Worm (Caenorhabditis elegans) whole organism, young adult: ENCODE results near the gene Y39A1A.24.
A peak's percentile ranks its signal among the peaks of the same experiment; 100 is the strongest.

Experiments used
- B0019.2 ChIP-seq: fragments of 200-800 bp; sonication (Bioruptor generic); conservative IDR thresholded peaks from 2 replicates; pipeline ENCODE4 v1.3.6; 2022; ENCODE audit warnings: missing genetic modification reagents, missing genetic modification characterization, missing compliant biosample characterization
- B0261.1 ChIP-seq: sonication (generic microtip); optimal IDR thresholded peaks from 2 replicates; lab custom pipeline; 2016; ENCODE audit warnings: mild to moderate bottlenecking, missing genetic modification characterization, moderate library complexity, missing compliant biosample characterization
- B0336.3 ChIP-seq: fragments of 200-800 bp; sonication (Bioruptor generic); IDR thresholded peaks from 2 replicates; pipeline ENCODE4 v1.3.6; 2022; ENCODE audit warnings: missing genetic modification characterization, missing compliant biosample characterization
- D2030.7 ChIP-seq: fragments of 200-800 bp; sonication (Bioruptor generic); IDR thresholded peaks from 2 replicates; pipeline ENCODE4 v1.3.6; 2022; ENCODE audit warnings: missing genetic modification reagents, missing genetic modification characterization, missing compliant biosample characterization
- F52B5.7 ChIP-seq: sonication (generic microtip); optimal IDR thresholded peaks from 2 replicates; lab custom pipeline; 2016; ENCODE audit warnings: mild to moderate bottlenecking, missing genetic modification characterization, missing compliant biosample characterization
- F57C9.4 ChIP-seq: sonication (generic microtip); optimal IDR thresholded peaks from 2 replicates; lab custom pipeline; 2017; ENCODE audit warnings: mild to moderate bottlenecking, missing genetic modification characterization, missing compliant biosample characterization
- K12H6.12 ChIP-seq: fragments of 200-800 bp; sonication (Bioruptor generic); optimal IDR thresholded peaks from 2 replicates; lab custom pipeline; 2018; ENCODE audit warnings: mild to moderate bottlenecking, missing genetic modification characterization, missing compliant biosample characterization
- T26A5.8 ChIP-seq: sonication (generic microtip); optimal IDR thresholded peaks from 2 replicates; lab custom pipeline; 2016; ENCODE audit warnings: missing genetic modification characterization, missing compliant biosample characterization
- Y53F4B.3 ChIP-seq: fragments of 200-800 bp; sonication (Bioruptor generic); IDR thresholded peaks from 2 replicates; pipeline ENCODE4 v1.3.6; 2022; ENCODE audit warnings: missing genetic modification reagents, missing genetic modification characterization, missing compliant biosample characterization
- Y53G8AR.9 ChIP-seq: fragments of 200-800 bp; sonication (Bioruptor generic); conservative IDR thresholded peaks from 2 replicates; pipeline ENCODE4 v1.3.6; 2022; ENCODE audit warnings: missing genetic modification reagents, missing genetic modification characterization, missing compliant biosample characterization
- Y67H2A.10 ChIP-seq: fragments of 200-800 bp; sonication (Bioruptor generic); conservative IDR thresholded peaks from 2 replicates; pipeline ENCODE4 v1.3.6; 2022; ENCODE audit warnings: missing genetic modification reagents, missing genetic modification characterization, missing compliant biosample characterization
- akir-1 ChIP-seq: fragments of 200-800 bp; sonication (Bioruptor generic); optimal IDR thresholded peaks from 2 replicates; lab custom pipeline; 2018; ENCODE audit warnings: mild to moderate bottlenecking, missing genetic modification characterization, moderate library complexity, missing compliant biosample characterization
- ama-1 ChIP-seq, 3 experiments: fragments of 150-350 bp in 1 of 3; sonication (generic microtip) in 2 of 3; optimal IDR thresholded peaks; 2 replicates each; lab custom pipeline; 2014 to 2018; ENCODE audit warnings: missing biosample characterization in 2 of 3, missing genetic modification characterization in 2 of 3, missing genetic modification reagents in 2 of 3
- aptf-2 ChIP-seq: fragments of 200-800 bp; sonication (Bioruptor generic); conservative IDR thresholded peaks from 2 replicates; pipeline ENCODE4 v1.3.6; 2022; ENCODE audit warnings: missing genetic modification reagents, missing genetic modification characterization, missing compliant biosample characterization
- attf-5 ChIP-seq: fragments of 200-800 bp; sonication (Bioruptor generic); optimal IDR thresholded peaks from 2 replicates; lab custom pipeline; 2018; ENCODE audit warnings: mild to moderate bottlenecking, missing genetic modification characterization, missing compliant biosample characterization
- attf-6 ChIP-seq: fragments of 200-800 bp; sonication (Bioruptor generic); IDR thresholded peaks from 2 replicates; pipeline ENCODE4 v1.3.6; 2022; ENCODE audit warnings: missing genetic modification reagents, missing genetic modification characterization, missing compliant biosample characterization
- ccch-3 ChIP-seq: fragments of 200-800 bp; sonication (Bioruptor generic); optimal IDR thresholded peaks from 2 replicates; lab custom pipeline; 2018; ENCODE audit warnings: mild to moderate bottlenecking, missing genetic modification characterization, missing compliant biosample characterization
- ceh-100 ChIP-seq: fragments of 200-800 bp; sonication (Bioruptor generic); IDR thresholded peaks from 2 replicates; pipeline ENCODE4 v1.3.6; 2022; ENCODE audit warnings: missing genetic modification reagents, missing genetic modification characterization, missing compliant biosample characterization
- ceh-27 ChIP-seq: fragments of 200-800 bp; sonication (Bioruptor generic); optimal IDR thresholded peaks from 2 replicates; lab custom pipeline; 2018; ENCODE audit warnings: mild to moderate bottlenecking, missing genetic modification characterization, moderate library complexity, missing compliant biosample characterization
- ceh-58 ChIP-seq: fragments of 200-800 bp; sonication (Bioruptor generic); IDR thresholded peaks from 2 replicates; pipeline ENCODE4 v1.3.6; 2022; ENCODE audit warnings: missing genetic modification characterization, missing compliant biosample characterization
- chd-7 ChIP-seq: sonication (generic microtip); optimal IDR thresholded peaks from 2 replicates; lab custom pipeline; 2016; ENCODE audit warnings: mild to moderate bottlenecking, missing genetic modification characterization, moderate library complexity, missing compliant biosample characterization
- die-1 ChIP-seq: sonication (generic microtip); optimal IDR thresholded peaks from 2 replicates; lab custom pipeline; 2016; ENCODE audit warnings: missing genotype, mild to moderate bottlenecking, missing genetic modification characterization, missing compliant biosample characterization
- egrh-3 ChIP-seq: fragments of 200-800 bp; sonication (Bioruptor generic); IDR thresholded peaks from 2 replicates; pipeline ENCODE4 v1.3.6; 2022; ENCODE audit warnings: missing genetic modification reagents, missing genetic modification characterization, missing compliant biosample characterization
- ets-4 ChIP-seq: fragments of 200-800 bp; sonication (Bioruptor generic); optimal IDR thresholded peaks from 2 replicates; lab custom pipeline; 2018; ENCODE audit warnings: mild to moderate bottlenecking, missing genetic modification characterization, missing compliant biosample characterization
- hlh-12 ChIP-seq: sonication (generic microtip); optimal IDR thresholded peaks from 2 replicates; lab custom pipeline; 2016; ENCODE audit warnings: missing genetic modification characterization, missing compliant biosample characterization
- hmg-1.2 ChIP-seq: fragments of 200-800 bp; sonication (Bioruptor generic); IDR thresholded peaks from 2 replicates; pipeline ENCODE4 v1.3.6; 2022; ENCODE audit warnings: missing genetic modification reagents, missing genetic modification characterization, missing compliant biosample characterization
- hmg-20 ChIP-seq: fragments of 200-800 bp; sonication (Bioruptor generic); IDR thresholded peaks from 2 replicates; pipeline ENCODE4 v1.3.6; 2022; ENCODE audit warnings: missing genetic modification reagents, missing genetic modification characterization, missing compliant biosample characterization
- hrde-1 ChIP-seq: sonication (generic microtip); optimal IDR thresholded peaks from 2 replicates; lab custom pipeline; 2016; ENCODE audit warnings: missing genetic modification characterization, mild to moderate bottlenecking, missing compliant biosample characterization, moderate library complexity, missing genotype, missing genetic modification reagents, borderline replicate concordance
- lag-1 ChIP-seq: fragments of 200-800 bp; sonication (Bioruptor generic); IDR thresholded peaks from 2 replicates; pipeline ENCODE4 v1.3.6; 2022; ENCODE audit warnings: missing genetic modification reagents, missing genetic modification characterization, missing compliant biosample characterization
- let-607 ChIP-seq, 2 experiments: fragments of 200-800 bp in 1 of 2; sonication (Bioruptor generic) in 1 of 2; sonication (generic microtip) in 1 of 2; optimal IDR thresholded peaks; 2 replicates each; lab custom pipeline; 2016 to 2018; ENCODE audit warnings: mild to moderate bottlenecking in 2 of 2, missing compliant biosample characterization in 2 of 2, missing genetic modification characterization in 2 of 2, moderate library complexity in 2 of 2, missing genotype in 1 of 2
- lin-26 ChIP-seq: fragments of 200-800 bp; sonication (Bioruptor generic); IDR thresholded peaks from 2 replicates; pipeline ENCODE4 v1.3.6; 2022; ENCODE audit warnings: missing genetic modification reagents, missing genetic modification characterization, missing compliant biosample characterization
- lin-40 ChIP-seq: sonication (generic microtip); optimal IDR thresholded peaks from 2 replicates; lab custom pipeline; 2016; ENCODE audit warnings: missing genetic modification characterization, mild to moderate bottlenecking, missing compliant biosample characterization, missing genotype, missing genetic modification reagents
- lin-54 ChIP-seq: fragments of 200-800 bp; sonication (Bioruptor generic); optimal IDR thresholded peaks from 2 replicates; lab custom pipeline; 2018; ENCODE audit warnings: mild to moderate bottlenecking, missing genetic modification characterization, missing compliant biosample characterization
- lir-1 ChIP-seq: fragments of 200-800 bp; sonication (Bioruptor generic); conservative IDR thresholded peaks from 2 replicates; pipeline ENCODE4 v1.3.6; 2022; ENCODE audit warnings: missing genetic modification reagents, missing genetic modification characterization, missing compliant biosample characterization
- madf-10 ChIP-seq: sonication (generic microtip); optimal IDR thresholded peaks from 2 replicates; lab custom pipeline; 2016; ENCODE audit warnings: mild to moderate bottlenecking, missing genetic modification characterization, missing compliant biosample characterization
- madf-8 ChIP-seq: fragments of 200-800 bp; sonication (Bioruptor generic); conservative IDR thresholded peaks from 2 replicates; pipeline ENCODE4 v1.3.6; 2022; ENCODE audit warnings: missing genetic modification reagents, missing genetic modification characterization, missing compliant biosample characterization
- mcd-1 ChIP-seq: fragments of 200-800 bp; sonication (Bioruptor generic); IDR thresholded peaks from 2 replicates; pipeline ENCODE4 v1.3.6; 2022; ENCODE audit warnings: missing genetic modification reagents, missing genetic modification characterization, missing compliant biosample characterization
- nfya-1 ChIP-seq: sonication (generic microtip); optimal IDR thresholded peaks from 2 replicates; lab custom pipeline; 2017; ENCODE audit warnings: antibody characterized with exemption, missing compliant biosample characterization, missing genetic modification characterization, borderline replicate concordance; ENCODE audit not compliant: insufficient read depth
- nhr-179 ChIP-seq: sonication (generic microtip); optimal IDR thresholded peaks from 2 replicates; lab custom pipeline; 2016; ENCODE audit warnings: mild to moderate bottlenecking, missing genetic modification characterization, missing compliant biosample characterization
- pha-4 ChIP-seq: fragments of 150-350 bp; sonication (generic microtip); optimal IDR thresholded peaks from 2 replicates; lab custom pipeline; 2014; ENCODE audit warnings: missing biosample characterization, missing genetic modification reagents, missing genetic modification characterization
- repo-1 ChIP-seq: sonication (generic microtip); optimal IDR thresholded peaks from 2 replicates; lab custom pipeline; 2017; ENCODE audit warnings: mild to moderate bottlenecking, missing genetic modification characterization, missing compliant biosample characterization
- sdz-38 ChIP-seq: sonication (generic microtip); optimal IDR thresholded peaks from 2 replicates; lab custom pipeline; 2016; ENCODE audit warnings: missing genotype, missing genetic modification characterization, missing compliant biosample characterization
- snpc-1.3 ChIP-seq: sonication (generic microtip); optimal IDR thresholded peaks from 2 replicates; lab custom pipeline; 2017; ENCODE audit warnings: missing genetic modification characterization, mild to moderate bottlenecking, missing compliant biosample characterization, antibody characterized with exemption, moderate library complexity, missing genotype, missing genetic modification reagents; ENCODE audit not compliant: insufficient read depth
- snpc-3.4 ChIP-seq: sonication (generic microtip); optimal IDR thresholded peaks from 2 replicates; lab custom pipeline; 2017; ENCODE audit warnings: missing genetic modification characterization, mild to moderate bottlenecking, missing compliant biosample characterization, antibody characterized with exemption, moderate library complexity, missing genotype, missing genetic modification reagents
- somi-1 ChIP-seq: fragments of 200-800 bp; sonication (Bioruptor generic); optimal IDR thresholded peaks from 2 replicates; lab custom pipeline; 2018; ENCODE audit warnings: mild to moderate bottlenecking, missing genetic modification characterization, missing compliant biosample characterization
- tbp1 ChIP-seq: fragments of 200-800 bp; sonication (Bioruptor generic); optimal IDR thresholded peaks from 2 replicates; lab custom pipeline; 2018; ENCODE audit warnings: mild to moderate bottlenecking, missing genetic modification characterization, missing compliant biosample characterization
- ztf-26 ChIP-seq: sonication (generic microtip); optimal IDR thresholded peaks from 2 replicates; lab custom pipeline; 2017; ENCODE audit warnings: missing genetic modification characterization, missing compliant biosample characterization
- ztf-6 ChIP-seq: fragments of 200-800 bp; sonication (Bioruptor generic); IDR thresholded peaks from 2 replicates; pipeline ENCODE4 v1.3.6; 2022; ENCODE audit warnings: missing genetic modification reagents, missing genetic modification characterization, missing compliant biosample characterization

The Y39A1A.24 gene

DNA sequence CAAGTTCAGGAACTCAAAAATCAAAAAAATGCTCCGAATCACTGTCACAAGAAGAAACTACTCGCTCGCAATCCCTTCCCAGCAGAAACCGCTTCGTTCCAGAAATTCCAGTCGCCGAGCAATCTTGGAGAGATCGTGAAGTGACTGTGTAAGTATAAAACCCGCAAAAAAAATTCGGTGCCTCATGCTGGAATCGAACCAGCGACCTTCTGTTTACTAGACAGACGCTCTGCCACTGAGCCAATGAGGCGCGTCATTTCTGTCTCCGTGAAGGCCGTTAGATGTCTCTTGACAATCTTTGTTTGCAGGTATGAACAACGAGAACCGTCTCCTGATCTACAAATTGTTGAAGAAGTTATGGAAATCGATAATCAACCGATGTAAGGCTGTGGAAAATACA lies 12.1 kb downstream of the Y39A1A.24 start (continued):
- TF ChIP-seq lir-1 (GFP tag; lab: Robert Waterston, UW) (peak; percentile 68), attf-6 (GFP tag; lab: Robert Waterston, UW) (peak; percentile 72), akir-1 (GFP tag; lab: Kevin White, UChicago) (no peak), lin-40 (tag; lab: Kevin White, UChicago) (peak; percentile 45), hmg-20 (peak; percentile 31; the same call in 1 of the 2 replicates), B0261.1 (tag; lab: Kevin White, UChicago) (peak; percentile 86), hlh-12 (tag; lab: Kevin White, UChicago) (no peak), ztf-26 (tag; lab: Kevin White, UChicago) (peak; percentile 53), snpc-1.3 (tag; lab: Kevin White, UChicago) (peak; percentile 80), F52B5.7 (tag; lab: Kevin White, UChicago) (peak; percentile 45), nhr-179 (tag; lab: Kevin White, UChicago) (no peak), ztf-6 (no peak), repo-1 (peak; percentile 18), Y67H2A.10 (GFP tag; lab: Robert Waterston, UW) (no peak), B0336.3 (peak; percentile 31; the same call in 1 of the 2 replicates), lin-54 (GFP tag; lab: Kevin White, UChicago) (peak; percentile 45), hmg-1.2 (GFP tag; lab: Robert Waterston, UW) (peak; percentile 67), snpc-3.4 (tag; lab: Kevin White, UChicago) (peak; percentile 44), hrde-1 (tag; lab: Kevin White, UChicago) (peak; percentile 62), Y53G8AR.9 (GFP tag; lab: Robert Waterston, UW) (0 out of 2 replicates have a peak, but pooled peaks have one; percentile 50), mcd-1 (GFP tag; lab: Robert Waterston, UW) (peak; percentile 60), T26A5.8 (tag; lab: Kevin White, UChicago) (no peak), ccch-3 (GFP tag; lab: Kevin White, UChicago) (no peak), chd-7 (tag; lab: Kevin White, UChicago) (peak; percentile 51), lin-26 (GFP tag; lab: Robert Waterston, UW) (peak; percentile 97), nfya-1 (tag; lab: Kevin White, UChicago) (no peak), Y53F4B.3 (no peak), madf-8 (GFP tag; lab: Robert Waterston, UW) (no peak; the same call in 1 of the 2 replicates), madf-10 (peak; percentile 39), attf-5 (GFP tag; lab: Kevin White, UChicago) (peak; percentile 58), egrh-3 (GFP tag; lab: Robert Waterston, UW) (no peak), D2030.7 (GFP tag; lab: Robert Waterston, UW) (peak; percentile 50), somi-1 (GFP tag; lab: Kevin White, UChicago) (peak; percentile 6), B0019.2 (0 out of 2 replicates have a peak, but pooled peaks have one; percentile 22), sdz-38 (tag; lab: Kevin White, UChicago) (no peak), lag-1 (GFP tag; lab: Robert Waterston, UW) (no peak), K12H6.12 (tag; lab: Kevin White, UChicago) (peak; percentile 36), let-607 (tag; optimal IDR thresholded peaks at IDR 0.05; lab: Kevin White, UChicago) (no peak), ets-4 (GFP tag; lab: Kevin White, UChicago) (no peak), ama-1 (optimal IDR thresholded peaks at IDR 0.05; lab: Kevin White, UChicago) (no peak), ama-1 (GFP tag; optimal IDR thresholded peaks at IDR 0.05; lab: Kevin White, UChicago) (peak; percentile 68 to 78), die-1 (tag; lab: Kevin White, UChicago) (peak; percentile 75), tbp1 (peak; percentile 99), ceh-27 (GFP tag; lab: Kevin White, UChicago) (peak; percentile 60), ceh-58 (GFP tag; lab: Robert Waterston, UW) (peak; percentile 80; the same call in 1 of the 2 replicates), ceh-100 (GFP tag; lab: Robert Waterston, UW) (peak; percentile 51; the same call in 1 of the 2 replicates), pha-4 (no peak), aptf-2 (GFP tag; lab: Robert Waterston, UW) (no peak), F57C9.4 (tag; lab: Kevin White, UChicago) (no peak)
